Worm (Caenorhabditis elegans): Measurements from ENCODE around the gene C04A2.15.

C04A2.15 gene

DNA sequence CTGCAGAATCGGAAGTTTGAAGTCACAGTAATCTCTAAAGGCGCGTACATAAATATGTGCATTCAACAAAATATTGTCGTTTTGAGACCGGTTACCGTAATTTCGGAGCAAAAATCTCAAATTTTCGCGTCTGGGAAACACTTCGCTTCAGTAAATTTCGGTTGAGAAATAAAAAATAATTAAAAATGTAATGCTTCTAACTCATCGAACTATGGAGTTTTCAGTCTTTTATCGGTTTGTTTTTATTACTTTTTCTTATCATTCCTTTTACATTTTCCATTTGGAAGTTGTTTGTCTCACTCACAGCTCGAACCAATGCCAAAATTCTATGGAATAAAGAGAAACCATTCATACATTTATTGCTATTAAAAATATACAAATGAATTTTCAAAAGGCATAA, 36.2 kb downstream of the C04A2.15 start:
- no peak for TF ChIP-seq fkh-10 (GFP tag; optimal IDR thresholded peaks at IDR 0.05)
- peak; percentile 78 for TF ChIP-seq nhr-43 (tag; optimal IDR thresholded peaks at IDR 0.05; ENCODE audit: poor library complexity, severe bottlenecking)
- peak; percentile 65 for TF ChIP-seq nhr-23 (tag; optimal IDR thresholded peaks at IDR 0.05)
- TF ChIP-seq lsy-12 (tag; optimal IDR thresholded peaks at IDR 0.05): peak; percentile 38
- peak; percentile 4 for TF ChIP-seq nhr-76 (tag; optimal IDR thresholded peaks at IDR 0.05)
- TF ChIP-seq pha-4 (tag; optimal IDR thresholded peaks at IDR 0.05): peak; percentile 73
- peak; percentile 91 for TF ChIP-seq ama-1 (optimal IDR thresholded peaks at IDR 0.05)
- peak; percentile 10 for TF ChIP-seq jun-1 (tag; optimal IDR thresholded peaks at IDR 0.05)
- TF ChIP-seq nfya-1 (tag; optimal IDR thresholded peaks at IDR 0.05; ENCODE audit: insufficient read depth): peak; percentile 21
- TF ChIP-seq tbx-2 (tag; optimal IDR thresholded peaks at IDR 0.05): peak; percentile 29
- no peak for TF ChIP-seq sea-2 (GFP tag; optimal IDR thresholded peaks at IDR 0.05)
- no peak for TF ChIP-seq unc-62 (GFP tag; optimal IDR thresholded peaks at IDR 0.05)
- TF ChIP-seq pqm-1 (tag; optimal IDR thresholded peaks at IDR 0.05): peak; percentile 63
- peak; percentile 66 for TF ChIP-seq elt-2 (tag; optimal IDR thresholded peaks at IDR 0.05)

DNA sequence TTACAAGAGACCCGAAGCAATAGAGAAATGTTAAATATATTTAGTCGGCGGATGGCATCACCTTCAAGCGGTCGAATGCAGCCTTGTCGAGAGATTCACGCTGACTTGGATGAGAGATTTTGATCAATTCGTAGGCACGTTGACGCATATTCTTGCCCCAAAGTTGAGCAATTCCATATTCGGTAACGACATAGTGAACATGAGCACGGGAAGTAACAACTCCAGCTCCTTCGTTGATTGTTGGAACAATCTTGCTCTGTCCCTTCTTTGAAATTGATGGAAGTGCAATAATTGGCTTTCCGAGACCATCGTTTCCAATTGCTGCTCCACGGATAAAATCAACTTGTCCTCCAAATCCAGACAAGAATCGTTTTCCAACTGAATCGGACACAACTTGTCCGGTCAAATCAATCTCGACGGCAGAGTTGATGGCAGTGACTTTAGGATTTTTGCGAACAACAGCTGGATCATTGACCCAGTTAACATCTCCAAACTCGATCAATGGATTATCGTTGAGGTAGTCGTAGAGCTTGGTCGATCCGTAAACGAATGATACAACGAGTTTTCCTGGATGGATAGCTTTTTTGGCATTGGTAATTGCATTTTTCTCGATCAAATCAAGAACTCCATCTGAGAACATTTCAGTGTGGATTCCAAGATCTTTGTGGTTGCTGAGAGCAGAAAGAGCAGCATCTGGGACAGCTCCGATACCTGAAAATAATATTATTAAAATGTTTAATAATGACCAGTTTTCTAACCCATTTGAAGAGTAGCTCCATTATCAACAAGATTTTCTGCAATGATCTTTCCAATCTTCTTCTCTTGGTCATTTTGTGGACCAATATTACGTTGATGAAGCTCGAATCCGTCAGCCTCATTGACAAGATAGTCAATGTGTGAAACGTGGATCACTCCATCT, 36.9 kb downstream of the C04A2.15 start:
- TF ChIP-seq ama-1 (optimal IDR thresholded peaks at IDR 0.05) (peak; percentile 56), nfya-1 (tag; optimal IDR thresholded peaks at IDR 0.05; ENCODE audit: insufficient read depth) (no peak), lin-39 (tag; optimal IDR thresholded peaks at IDR 0.05) (peak; percentile 28), nhr-43 (tag; optimal IDR thresholded peaks at IDR 0.05; ENCODE audit: poor library complexity, severe bottlenecking) (peak; percentile 66), ztf-4 (tag; optimal IDR thresholded peaks at IDR 0.05) (no peak), ZK546.5 (tag; optimal IDR thresholded peaks at IDR 0.05) (no peak)

DNA sequence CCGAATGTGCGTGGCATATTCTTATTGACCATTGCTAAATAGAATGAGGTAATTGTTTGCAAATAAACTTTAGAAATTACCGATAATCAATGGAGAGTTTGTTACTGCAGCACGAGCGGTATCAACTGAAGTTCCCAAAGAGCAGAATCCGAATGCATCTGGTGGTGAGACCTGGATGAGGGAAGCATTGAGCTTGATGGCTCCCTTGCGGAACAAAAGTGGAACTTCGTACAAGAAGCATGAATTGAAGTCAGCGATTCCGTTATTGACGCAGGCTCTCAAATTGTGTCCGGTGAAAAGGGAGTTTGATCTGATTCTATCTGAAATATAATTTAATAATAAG, 37.5 kb downstream of the C04A2.15 start:
- no peak for TF ChIP-seq lsy-12 (tag; optimal IDR thresholded peaks at IDR 0.05)
- no peak for TF ChIP-seq nhr-76 (tag; optimal IDR thresholded peaks at IDR 0.05)
- TF ChIP-seq elt-1 (tag; optimal IDR thresholded peaks at IDR 0.05): no peak
- no peak for TF ChIP-seq R02D3.7 (tag; optimal IDR thresholded peaks at IDR 0.05)
- no peak for TF ChIP-seq mml-1 (tag; optimal IDR thresholded peaks at IDR 0.05)
- TF ChIP-seq fkh-10 (GFP tag; optimal IDR thresholded peaks at IDR 0.05): no peak
- peak; percentile 78 for TF ChIP-seq ama-1 (optimal IDR thresholded peaks at IDR 0.05)
- no peak for TF ChIP-seq ceh-28 (tag; optimal IDR thresholded peaks at IDR 0.05)
- peak; percentile 17 for TF ChIP-seq fos-1 (tag; optimal IDR thresholded peaks at IDR 0.05)
- TF ChIP-seq lin-39 (tag; optimal IDR thresholded peaks at IDR 0.05): no peak
- no peak for TF ChIP-seq nhr-23 (tag; optimal IDR thresholded peaks at IDR 0.05)

DNA sequence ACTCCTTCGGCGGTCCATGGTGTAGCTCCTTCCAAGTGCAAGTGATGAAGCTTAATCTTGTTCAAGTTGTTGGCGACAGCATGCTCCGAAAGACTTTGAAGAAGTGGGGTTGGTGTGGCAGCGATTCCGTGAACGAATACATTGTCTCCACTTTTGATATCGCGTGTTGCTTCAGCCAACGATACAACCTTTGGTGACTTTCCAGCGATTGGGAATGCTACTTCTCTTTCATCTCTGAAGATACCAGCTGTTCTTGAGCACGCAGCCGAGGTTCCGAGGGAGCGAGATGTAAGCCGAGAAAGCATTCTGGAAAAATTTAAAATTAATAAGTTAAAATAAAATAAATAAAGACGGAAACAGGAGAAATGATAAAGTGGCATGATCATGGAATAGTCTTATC, 38.1 kb downstream of the C04A2.15 start, which contains the start of gene acer-1:
acer-1 (minus strand) TSS at position 306 of the 400 bp plus-strand sequence.
- TF ChIP-seq nhr-12 (tag; optimal IDR thresholded peaks at IDR 0.05) (no peak), lin-39 (tag; optimal IDR thresholded peaks at IDR 0.05) (peak; percentile 13), unc-39 (tag; optimal IDR thresholded peaks at IDR 0.05) (no peak), nhr-67 (tag; optimal IDR thresholded peaks at IDR 0.05) (no peak), pha-4 (tag; optimal IDR thresholded peaks at IDR 0.05) (peak; percentile 37), nfya-1 (tag; optimal IDR thresholded peaks at IDR 0.05; ENCODE audit: insufficient read depth) (peak; percentile 9), elt-2 (tag; optimal IDR thresholded peaks at IDR 0.05) (peak; percentile 3), nhr-11 (tag; optimal IDR thresholded peaks at IDR 0.05) (no peak), egl-5 (tag; optimal IDR thresholded peaks at IDR 0.05) (no peak), eor-1 (tag; optimal IDR thresholded peaks at IDR 0.05) (no peak), snpc-4 (tag; optimal IDR thresholded peaks at IDR 0.05) (no peak), ama-1 (optimal IDR thresholded peaks at IDR 0.05) (peak; percentile 93)

DNA sequence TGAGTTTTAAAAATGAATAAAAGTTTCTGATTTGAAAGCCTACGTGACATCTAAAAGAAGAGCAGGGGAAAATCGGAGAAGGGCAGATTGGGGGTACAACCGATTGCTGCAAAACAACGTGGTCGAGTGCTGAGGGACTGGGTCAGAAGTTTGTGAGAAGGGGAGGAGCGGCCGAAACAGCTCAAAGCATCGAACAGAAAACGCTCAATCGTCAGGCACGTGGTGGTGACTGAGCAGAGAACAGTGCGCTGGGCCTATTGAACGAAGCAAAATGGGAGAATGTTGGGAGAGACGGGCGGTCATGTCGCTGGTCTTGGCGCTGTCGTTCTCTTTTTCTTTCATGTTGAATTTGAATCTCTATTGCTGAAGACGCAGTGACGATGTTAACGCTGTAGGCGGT, 39.1 kb downstream of the C04A2.15 start:
- TF ChIP-seq nfya-1 (tag; optimal IDR thresholded peaks at IDR 0.05; ENCODE audit: insufficient read depth) (peak; percentile 66), fkh-2 (tag; optimal IDR thresholded peaks at IDR 0.05) (no peak), ama-1 (optimal IDR thresholded peaks at IDR 0.05) (peak; percentile 97), elt-1 (tag; optimal IDR thresholded peaks at IDR 0.05) (no peak), tbx-2 (tag; optimal IDR thresholded peaks at IDR 0.05) (peak; percentile 13), mml-1 (tag; optimal IDR thresholded peaks at IDR 0.05) (no peak), ceh-28 (tag; optimal IDR thresholded peaks at IDR 0.05) (no peak), nhr-28 (tag; optimal IDR thresholded peaks at IDR 0.05) (no peak), skn-1 (tag; optimal IDR thresholded peaks at IDR 0.05) (no peak), jun-1 (tag; optimal IDR thresholded peaks at IDR 0.05) (peak; percentile 52), unc-39 (tag; optimal IDR thresholded peaks at IDR 0.05) (no peak), eor-1 (tag; optimal IDR thresholded peaks at IDR 0.05) (no peak), ztf-4 (tag; optimal IDR thresholded peaks at IDR 0.05) (no peak), nhr-67 (tag; optimal IDR thresholded peaks at IDR 0.05) (no peak), unc-62 (GFP tag; optimal IDR thresholded peaks at IDR 0.05) (no peak), zag-1 (tag; optimal IDR thresholded peaks at IDR 0.05) (no peak), ceh-9 (tag; optimal IDR thresholded peaks at IDR 0.05) (no peak), nhr-12 (tag; optimal IDR thresholded peaks at IDR 0.05) (no peak), lin-15B (tag; optimal IDR thresholded peaks at IDR 0.05) (peak; percentile 38), snpc-4 (tag; optimal IDR thresholded peaks at IDR 0.05) (peak; percentile 33), ztf-11 (tag; optimal IDR thresholded peaks at IDR 0.05) (no peak), pha-4 (tag; optimal IDR thresholded peaks at IDR 0.05) (peak; percentile 81), lin-39 (tag; optimal IDR thresholded peaks at IDR 0.05) (peak; percentile 89), ceh-82 (tag; optimal IDR thresholded peaks at IDR 0.05) (no peak), sea-2 (GFP tag; optimal IDR thresholded peaks at IDR 0.05) (no peak), aly-2 (tag; optimal IDR thresholded peaks at IDR 0.05) (no peak), nhr-23 (tag; optimal IDR thresholded peaks at IDR 0.05) (peak; percentile 51), lsy-12 (tag; optimal IDR thresholded peaks at IDR 0.05) (peak; percentile 42), mdl-1 (tag; optimal IDR thresholded peaks at IDR 0.05) (peak; percentile 82), R02D3.7 (tag; optimal IDR thresholded peaks at IDR 0.05) (peak; percentile 14)

Data from whole organism, L3 larva.